Worm (Caenorhabditis elegans) whole organism, L2 larva: ENCODE data around the gene Y50E8A.6.

Source experiments
- F13H6.1 ChIP-seq: sonication (generic microtip); optimal IDR thresholded peaks from 2 replicates; lab custom pipeline; 2016; ENCODE audit warnings: missing genetic modification characterization, missing compliant biosample characterization
- R02D3.7 ChIP-seq: fragments of 150-350 bp; optimal IDR thresholded peaks from 2 replicates; lab custom pipeline; 2014; ENCODE audit warnings: missing biosample characterization, missing genetic modification characterization
- Y55F3AM.14 ChIP-seq: fragments of 200-800 bp; sonication (Bioruptor generic); optimal IDR thresholded peaks from 2 replicates; lab custom pipeline; 2018; ENCODE audit warnings: mild to moderate bottlenecking, missing genetic modification characterization, missing compliant biosample characterization
- ama-1 ChIP-seq: fragments of 150-350 bp; optimal IDR thresholded peaks from 2 replicates; lab custom pipeline; 2018; ENCODE audit warnings: inconsistent platforms
- ceh-16 ChIP-seq: fragments of 150-350 bp; optimal IDR thresholded peaks from 2 replicates; lab custom pipeline; 2014; ENCODE audit warnings: missing biosample characterization, missing genetic modification characterization
- ceh-82 ChIP-seq: fragments of 150-350 bp; optimal IDR thresholded peaks from 2 replicates; lab custom pipeline; 2014; ENCODE audit warnings: missing biosample characterization, missing genetic modification characterization
- crh-2 ChIP-seq: sonication (generic microtip); optimal IDR thresholded peaks from 2 replicates; lab custom pipeline; 2017; ENCODE audit warnings: missing biosample characterization, missing genetic modification characterization
- elt-1 ChIP-seq: fragments of 150-350 bp; optimal IDR thresholded peaks from 2 replicates; lab custom pipeline; 2014; ENCODE audit warnings: missing biosample characterization, missing genetic modification characterization
- elt-3 ChIP-seq: sonication (generic microtip); optimal IDR thresholded peaks from 2 replicates; lab custom pipeline; 2017; ENCODE audit warnings: missing biosample characterization, missing genetic modification characterization
- gmeb-1 ChIP-seq: fragments of 150-350 bp; optimal IDR thresholded peaks from 2 replicates; lab custom pipeline; 2014; ENCODE audit warnings: missing biosample characterization, missing genetic modification characterization
- lin-11 ChIP-seq: fragments of 150-350 bp; sonication (generic microtip); optimal IDR thresholded peaks from 2 replicates; lab custom pipeline; 2014; ENCODE audit warnings: missing biosample characterization, missing genetic modification characterization, inconsistent platforms, mixed read lengths
- lin-13 ChIP-seq: fragments of 150-350 bp; optimal IDR thresholded peaks from 2 replicates; lab custom pipeline; 2014; ENCODE audit warnings: missing biosample characterization, missing genetic modification reagents, missing genetic modification characterization
- mbf-1 ChIP-seq: sonication (generic microtip); optimal IDR thresholded peaks from 2 replicates; lab custom pipeline; 2017; ENCODE audit warnings: missing biosample characterization, missing genetic modification characterization
- mdl-1 ChIP-seq, 2 experiments: fragments of 150-350 bp in 1 of 2; sonication (generic microtip) in 1 of 2; optimal IDR thresholded peaks; 2 replicates each; lab custom pipeline; 2017; ENCODE audit warnings: missing biosample characterization in 2 of 2, missing genetic modification characterization in 2 of 2
- nhr-10 ChIP-seq: sonication (generic microtip); optimal IDR thresholded peaks from 2 replicates; lab custom pipeline; 2017; ENCODE audit warnings: missing biosample characterization, missing genetic modification characterization
- nhr-11 ChIP-seq: fragments of 150-350 bp; optimal IDR thresholded peaks from 2 replicates; lab custom pipeline; 2014; ENCODE audit warnings: missing biosample characterization, missing genetic modification characterization
- nhr-12 ChIP-seq: fragments of 150-350 bp; optimal IDR thresholded peaks from 2 replicates; lab custom pipeline; 2014; ENCODE audit warnings: missing biosample characterization, missing genetic modification characterization
- nhr-129 ChIP-seq: fragments of 150-350 bp; optimal IDR thresholded peaks from 2 replicates; lab custom pipeline; 2014; ENCODE audit warnings: missing biosample characterization, missing genetic modification characterization
- nhr-23 ChIP-seq: fragments of 150-350 bp; optimal IDR thresholded peaks from 2 replicates; lab custom pipeline; 2014; ENCODE audit warnings: missing biosample characterization, missing genetic modification reagents, missing genetic modification characterization
- nhr-25 ChIP-seq: fragments of 150-350 bp; sonication (generic microtip); optimal IDR thresholded peaks from 3 replicates; lab custom pipeline; 2014; ENCODE audit warnings: missing biosample characterization, missing genetic modification characterization
- nhr-6 ChIP-seq: fragments of 150-350 bp; optimal IDR thresholded peaks from 2 replicates; lab custom pipeline; 2014; ENCODE audit warnings: missing biosample characterization, missing genetic modification characterization
- peb-1 ChIP-seq: fragments of 150-350 bp; optimal IDR thresholded peaks from 2 replicates; lab custom pipeline; 2014; ENCODE audit warnings: missing biosample characterization, missing genetic modification characterization
- sem-4 ChIP-seq: fragments of 150-350 bp; optimal IDR thresholded peaks from 2 replicates; lab custom pipeline; 2014; ENCODE audit warnings: missing biosample characterization, missing genetic modification reagents, missing genetic modification characterization
- skn-1 ChIP-seq: sonication (generic microtip); optimal IDR thresholded peaks from 2 replicates; lab custom pipeline; 2017; ENCODE audit warnings: missing biosample characterization, missing genetic modification characterization
- sma-9 ChIP-seq, 2 experiments: fragments of 150-350 bp in 1 of 2; sonication (generic microtip) in 1 of 2; optimal IDR thresholded peaks; 2 replicates each; lab custom pipeline; 2014 to 2016; ENCODE audit warnings: missing genetic modification characterization in 2 of 2, mild to moderate bottlenecking in 1 of 2, missing biosample characterization in 1 of 2, missing compliant biosample characterization in 1 of 2, missing genetic modification reagents in 1 of 2, moderate library complexity in 1 of 2
- snpc-4 ChIP-seq: fragments of 150-350 bp; optimal IDR thresholded peaks from 2 replicates; lab custom pipeline; 2014; ENCODE audit warnings: missing biosample characterization, missing genetic modification characterization
- unc-39 ChIP-seq: fragments of 150-350 bp; optimal IDR thresholded peaks from 2 replicates; lab custom pipeline; 2014; ENCODE audit warnings: missing biosample characterization, missing genetic modification characterization
- unc-55 ChIP-seq: fragments of 150-350 bp; sonication (generic microtip); optimal IDR thresholded peaks from 3 replicates; lab custom pipeline; 2014; ENCODE audit warnings: missing biosample characterization, missing genetic modification reagents, missing genetic modification characterization
- unc-62 ChIP-seq: fragments of 150-350 bp; optimal IDR thresholded peaks from 2 replicates; lab custom pipeline; 2014; ENCODE audit warnings: missing biosample characterization, missing genetic modification reagents, missing genetic modification characterization
- zag-1 ChIP-seq: fragments of 150-350 bp; optimal IDR thresholded peaks from 2 replicates; lab custom pipeline; 2014; ENCODE audit warnings: missing biosample characterization, missing genetic modification characterization
- ztf-1 ChIP-seq: fragments of 200-800 bp; sonication (Bioruptor generic); conservative IDR thresholded peaks from 2 replicates; pipeline ENCODE4 v1.3.6; 2022; ENCODE audit warnings: missing genetic modification characterization, missing compliant biosample characterization
- ztf-11 ChIP-seq: sonication (generic microtip); optimal IDR thresholded peaks from 2 replicates; lab custom pipeline; 2017; ENCODE audit warnings: missing biosample characterization, missing genetic modification characterization
- ztf-4 ChIP-seq: fragments of 150-350 bp; optimal IDR thresholded peaks from 2 replicates; lab custom pipeline; 2014; ENCODE audit warnings: missing biosample characterization, missing genetic modification characterization

The Y50E8A.6 gene

ce11 chrV:14741233-14741632 is at the start of gene Y50E8A.6:
Y50E8A.6 (minus strand) TSS chrV:14741333.
- TF ChIP-seq lin-11 (tag; lab: Kevin White, UChicago) (no peak), elt-3 (no peak), peb-1 (tag; lab: Kevin White, UChicago) (no peak), ztf-4 (tag; lab: Kevin White, UChicago) (no peak), nhr-12 (tag; lab: Kevin White, UChicago) (no peak), sma-9 (GFP tag; optimal IDR thresholded peaks at IDR 0.05; lab: Kevin White, UChicago) (no peak), sma-9 (tag; optimal IDR thresholded peaks at IDR 0.05; lab: Kevin White, UChicago) (no peak), gmeb-1 (tag; lab: Kevin White, UChicago) (no peak), ceh-82 (tag; lab: Kevin White, UChicago) (no peak), nhr-25 (tag; lab: Kevin White, UChicago) (no peak), nhr-10 (tag; lab: Kevin White, UChicago) (no peak), skn-1 (no peak), mdl-1 (tag; optimal IDR thresholded peaks at IDR 0.05; lab: Kevin White, UChicago) (no peak), elt-1 (tag; lab: Kevin White, UChicago) (no peak), F13H6.1 (tag; lab: Kevin White, UChicago) (no peak), unc-39 (tag; lab: Kevin White, UChicago) (no peak), crh-2 (tag; lab: Kevin White, UChicago) (no peak)

ce11 chrV:14790792-14791191 is 49.7 kb upstream of the Y50E8A.6 start:
- TF ChIP-seq nhr-23 (tag; lab: Kevin White, UChicago) (no peak), F13H6.1 (tag; lab: Kevin White, UChicago) (no peak), nhr-11 (tag; lab: Kevin White, UChicago) (no peak), ztf-4 (tag; lab: Kevin White, UChicago) (no peak), gmeb-1 (tag; lab: Kevin White, UChicago) (no peak), nhr-10 (tag; lab: Kevin White, UChicago) (no peak), ztf-1 (GFP tag; lab: Robert Waterston, UW) (no peak), lin-11 (tag; lab: Kevin White, UChicago) (no peak)
- TF ChIP-seq, all 48 proteins: peak for 0

- no peak for TF ChIP-seq ztf-11 (tag; lab: Kevin White, UChicago)
- TF ChIP-seq mdl-1 (tag; optimal IDR thresholded peaks at IDR 0.05; lab: Kevin White, UChicago), result no peak
- TF ChIP-seq lin-13 (GFP tag; lab: Kevin White, UChicago), result no peak
- TF ChIP-seq ama-1 (lab: Kevin White, UChicago), result no peak
- no peak for TF ChIP-seq lin-11 (tag; lab: Kevin White, UChicago)
- no peak for TF ChIP-seq nhr-129
- TF ChIP-seq snpc-4 (tag; lab: Kevin White, UChicago), result no peak
- TF ChIP-seq nhr-25 (tag; lab: Kevin White, UChicago), result no peak
- TF ChIP-seq sem-4 (tag; lab: Kevin White, UChicago), result no peak
- no peak for TF ChIP-seq unc-39 (tag; lab: Kevin White, UChicago)
- TF ChIP-seq unc-62 (GFP tag; lab: Kevin White, UChicago), result no peak
- TF ChIP-seq unc-55 (GFP tag; lab: Kevin White, UChicago), result no peak
- no peak for TF ChIP-seq elt-1 (tag; lab: Kevin White, UChicago)
- TF ChIP-seq sma-9 (GFP tag; optimal IDR thresholded peaks at IDR 0.05; lab: Kevin White, UChicago), result no peak
- TF ChIP-seq sma-9 (tag; optimal IDR thresholded peaks at IDR 0.05; lab: Kevin White, UChicago), result no peak
These were observed 47.3 kb upstream of the Y50E8A.6 start for ce11 chrV:14788462-14788861.

- no peak for TF ChIP-seq F13H6.1 (tag; lab: Kevin White, UChicago)
- TF ChIP-seq unc-62 (GFP tag; lab: Kevin White, UChicago), result no peak
- no peak for TF ChIP-seq ama-1 (lab: Kevin White, UChicago)
- TF ChIP-seq ceh-16, result no peak
- TF ChIP-seq sma-9 (GFP tag; optimal IDR thresholded peaks at IDR 0.05; lab: Kevin White, UChicago), result no peak
- no peak for TF ChIP-seq sma-9 (tag; optimal IDR thresholded peaks at IDR 0.05; lab: Kevin White, UChicago)
- no peak for TF ChIP-seq mbf-1 (tag; lab: Kevin White, UChicago)
- TF ChIP-seq nhr-12 (tag; lab: Kevin White, UChicago), result no peak
- TF ChIP-seq zag-1 (tag; lab: Kevin White, UChicago), result no peak
These were observed 43.7 kb upstream of the Y50E8A.6 start for ce11 chrV:14784787-14785186.

ce11 chrV:14784160-14784774 is 43.1 kb upstream of the Y50E8A.6 start, which contains the start of gene Y50E8A.12:
Y50E8A.12 (minus strand) TSS chrV:14784210.
- TF ChIP-seq ztf-1 (GFP tag; lab: Robert Waterston, UW) (no peak), R02D3.7 (tag; lab: Kevin White, UChicago) (no peak), peb-1 (tag; lab: Kevin White, UChicago) (no peak), nhr-6 (tag; lab: Kevin White, UChicago) (no peak), mbf-1 (tag; lab: Kevin White, UChicago) (no peak), Y55F3AM.14 (GFP tag; lab: Kevin White, UChicago) (no peak), ztf-11 (tag; lab: Kevin White, UChicago) (no peak), unc-55 (GFP tag; lab: Kevin White, UChicago) (no peak), ceh-82 (tag; lab: Kevin White, UChicago) (no peak)
